Fruit fly (Drosophila melanogaster) whole organism, embryonic: Measurements from ENCODE around the gene Syx18.
A peak's percentile ranks its signal among the peaks of the same experiment; 100 is the strongest.

Experiments
- Aef1 ChIP-seq: fragments of 200-800 bp; sonication (Bioruptor generic); IDR thresholded peaks from 3 replicates; pipeline ENCODE4 v1.3.6; 2022; ENCODE audit warnings: missing biosample characterization, missing genetic modification characterization
- Atf6 ChIP-seq: fragments of 200-800 bp; sonication (Bioruptor generic); IDR thresholded peaks from 2 replicates; pipeline ENCODE4 v1.3.6; 2022; ENCODE audit warnings: missing biosample characterization, missing genetic modification characterization
- C15 ChIP-seq: fragments of 200-800 bp; sonication (Bioruptor generic); IDR thresholded peaks from 3 replicates; pipeline ENCODE4 v1.3.6; 2022; ENCODE audit warnings: missing biosample characterization, missing genetic modification characterization
- CG10366 ChIP-seq: fragments of 200-800 bp; sonication (Bioruptor generic); IDR thresholded peaks from 2 replicates; pipeline ENCODE4 v1.3.6; 2022; ENCODE audit warnings: missing biosample characterization, missing genetic modification characterization
- CG11504 ChIP-seq: fragments of 200-800 bp; sonication (Bioruptor generic); optimal IDR thresholded peaks from 3 replicates; lab custom pipeline; 2019; ENCODE audit warnings: missing biosample characterization, mild to moderate bottlenecking, missing genetic modification characterization, moderate library complexity
- CG12744 ChIP-seq: fragments of 200-800 bp; sonication (Bioruptor generic); optimal IDR thresholded peaks from 2 replicates; lab custom pipeline; 2016; ENCODE audit warnings: missing biosample characterization, missing genetic modification characterization
- CG15514 ChIP-seq: fragments of 200-800 bp; sonication (Bioruptor generic); optimal IDR thresholded peaks from 3 replicates; lab custom pipeline; 2017; ENCODE audit warnings: missing biosample characterization, missing genetic modification characterization, mild to moderate bottlenecking, moderate library complexity, missing genetic modification reagents
- CG16863 ChIP-seq: fragments of 200-800 bp; sonication (Bioruptor generic); optimal IDR thresholded peaks from 3 replicates; lab custom pipeline; 2016; ENCODE audit warnings: missing biosample characterization, missing genetic modification characterization
- CG17186 ChIP-seq: fragments of 200-800 bp; sonication (Bioruptor generic); optimal IDR thresholded peaks from 3 replicates; lab custom pipeline; 2017; ENCODE audit warnings: missing biosample characterization, missing genetic modification reagents, missing genetic modification characterization
- CG2116 ChIP-seq: fragments of 200-800 bp; sonication (Bioruptor generic); optimal IDR thresholded peaks from 3 replicates; lab custom pipeline; 2018; ENCODE audit warnings: missing biosample characterization, mild to moderate bottlenecking, missing genetic modification characterization
- CG2199 ChIP-seq: fragments of 200-800 bp; sonication (Bioruptor generic); IDR thresholded peaks from 3 replicates; pipeline ENCODE4 v1.3.6; 2022; ENCODE audit warnings: missing biosample characterization, missing genetic modification characterization
- CG2889 ChIP-seq: fragments of 200-800 bp; sonication (Bioruptor generic); IDR thresholded peaks from 3 replicates; pipeline ENCODE4 v1.3.6; 2022; ENCODE audit warnings: missing biosample characterization, missing genetic modification characterization
- CG3407 ChIP-seq: fragments of 200-800 bp; sonication (Bioruptor generic); optimal IDR thresholded peaks from 2 replicates; lab custom pipeline; 2018; ENCODE audit warnings: missing biosample characterization, mild to moderate bottlenecking, missing genetic modification characterization
- CG7357 ChIP-seq: fragments of 200-800 bp; sonication (Bioruptor generic); IDR thresholded peaks from 3 replicates; pipeline ENCODE4 v1.3.6; 2022; ENCODE audit warnings: missing biosample characterization, missing genetic modification characterization
- CG7928 ChIP-seq: fragments of 200-800 bp; sonication (Bioruptor generic); optimal IDR thresholded peaks from 2 replicates; lab custom pipeline; 2017; ENCODE audit warnings: missing biosample characterization, mild to moderate bottlenecking, missing genetic modification characterization
- CG7987 ChIP-seq: fragments of 200-800 bp; sonication (Bioruptor generic); optimal IDR thresholded peaks from 2 replicates; lab custom pipeline; 2018; ENCODE audit warnings: missing biosample characterization, mild to moderate bottlenecking, missing genetic modification characterization, moderate library complexity
- Camta ChIP-seq: fragments of 200-800 bp; sonication (Bioruptor generic); optimal IDR thresholded peaks from 2 replicates; lab custom pipeline; 2016; ENCODE audit warnings: missing biosample characterization, missing genetic modification characterization
- D19B ChIP-seq: fragments of 200-800 bp; sonication (Bioruptor generic); optimal IDR thresholded peaks from 2 replicates; lab custom pipeline; 2017; ENCODE audit warnings: missing biosample characterization, mild to moderate bottlenecking, missing genetic modification characterization
- Drgx ChIP-seq: fragments of 200-800 bp; sonication (Bioruptor generic); IDR thresholded peaks from 2 replicates; pipeline ENCODE4 v1.3.6; 2022; ENCODE audit warnings: missing biosample characterization, missing genetic modification characterization
- ERR ChIP-seq: fragments of 200-800 bp; sonication (Bioruptor generic); optimal IDR thresholded peaks from 2 replicates; lab custom pipeline; 2016; ENCODE audit warnings: missing biosample characterization, missing genetic modification characterization
- MBD-R2 ChIP-seq: fragments of 200-800 bp; sonication (Bioruptor generic); IDR thresholded peaks from 2 replicates; pipeline ENCODE4 v1.3.6; 2022; ENCODE audit warnings: missing biosample characterization, missing genetic modification characterization
- Mrtf ChIP-seq: fragments of 200-800 bp; sonication (Bioruptor generic); IDR thresholded peaks from 3 replicates; pipeline ENCODE4 v1.3.6; 2022; ENCODE audit warnings: missing biosample characterization, missing genetic modification characterization
- Nf-YC ChIP-seq: fragments of 200-800 bp; optimal IDR thresholded peaks from 3 replicates; lab custom pipeline; 2019; ENCODE audit warnings: missing biosample characterization, mild to moderate bottlenecking, missing genetic modification characterization, moderate library complexity
- Poxn ChIP-seq: fragments of 200-800 bp; sonication (Bioruptor generic); IDR thresholded peaks from 2 replicates; pipeline ENCODE4 v1.3.6; 2022; ENCODE audit warnings: missing biosample characterization, missing genetic modification characterization
- Rx ChIP-seq: fragments of 200-800 bp; sonication (Bioruptor generic); IDR thresholded peaks from 2 replicates; pipeline ENCODE4 v1.3.6; 2022; ENCODE audit warnings: missing biosample characterization, missing genetic modification characterization
- Six4 ChIP-seq: fragments of 200-800 bp; sonication (Bioruptor generic); optimal IDR thresholded peaks from 2 replicates; lab custom pipeline; 2016; ENCODE audit warnings: missing biosample characterization, missing genetic modification characterization
- Sry-δ ChIP-seq: fragments of 200-800 bp; sonication (Bioruptor generic); optimal IDR thresholded peaks from 2 replicates; lab custom pipeline; 2016; ENCODE audit warnings: missing biosample characterization, missing genetic modification characterization
- Taf1 ChIP-seq: fragments of 200-800 bp; sonication (Bioruptor generic); IDR thresholded peaks from 2 replicates; pipeline ENCODE4 v1.3.6; 2022; ENCODE audit warnings: missing biosample characterization, missing genetic modification characterization
- ash1 ChIP-seq: fragments of 200-800 bp; sonication (Bioruptor generic); optimal IDR thresholded peaks from 2 replicates; lab custom pipeline; 2018; ENCODE audit warnings: missing biosample characterization, mild to moderate bottlenecking, missing genetic modification characterization
- chn ChIP-seq: fragments of 200-800 bp; sonication (Bioruptor generic); optimal IDR thresholded peaks from 2 replicates; lab custom pipeline; 2016; ENCODE audit warnings: missing biosample characterization, missing genetic modification characterization
- croc ChIP-seq: fragments of 200-800 bp; sonication (Bioruptor generic); conservative IDR thresholded peaks from 3 replicates; pipeline ENCODE4 v1.3.6; 2022; ENCODE audit warnings: missing biosample characterization, missing genetic modification characterization
- dimm ChIP-seq: fragments of 200-800 bp; sonication (Bioruptor generic); IDR thresholded peaks from 2 replicates; pipeline ENCODE4 v1.3.6; 2022; ENCODE audit warnings: missing biosample characterization, missing genetic modification characterization
- fd102C ChIP-seq: fragments of 200-800 bp; sonication (Bioruptor generic); optimal IDR thresholded peaks from 2 replicates; lab custom pipeline; 2018; ENCODE audit warnings: missing biosample characterization, mild to moderate bottlenecking, missing genetic modification characterization, moderate library complexity
- fru ChIP-seq: fragments of >200 bp; optimal IDR thresholded peaks from 2 replicates; lab custom pipeline; 2017
- gce ChIP-seq: fragments of 200-800 bp; sonication (Bioruptor generic); IDR thresholded peaks from 3 replicates; pipeline ENCODE4 v1.3.6; 2022; ENCODE audit warnings: missing biosample characterization, missing genetic modification characterization
- hkb ChIP-seq, 2 experiments: fragments of 200-800 bp in 1 of 2; fragments of >200 bp in 1 of 2; sonication (Bioruptor generic) in 1 of 2; IDR thresholded peaks in 1 of 2; optimal IDR thresholded peaks in 1 of 2; 2 replicates each; pipeline versions ENCODE4 v1.3.6 to Lab custom; 2017 to 2022; ENCODE audit warnings: missing biosample characterization in 1 of 2, missing genetic modification characterization in 1 of 2
- insv ChIP-seq, 2 experiments: fragments of 200-800 bp; sonication (Bioruptor generic); optimal IDR thresholded peaks; 3 replicates each; lab custom pipeline; 2016 to 2018; ENCODE audit warnings: missing biosample characterization in 2 of 2, missing genetic modification characterization in 2 of 2
- lola ChIP-seq, 3 experiments: fragments of >200 bp in 2 of 3; fragments of 200-800 bp in 1 of 3; sonication (Bioruptor generic) in 1 of 3; optimal IDR thresholded peaks; 2 replicates each; lab custom pipeline; 2017 to 2019; ENCODE audit warnings: missing biosample characterization in 3 of 3, missing genetic modification characterization in 3 of 3, mild to moderate bottlenecking in 1 of 3, moderate library complexity in 1 of 3
- maf-S ChIP-seq: fragments of 200-800 bp; sonication (Bioruptor generic); optimal IDR thresholded peaks from 2 replicates; lab custom pipeline; 2016; ENCODE audit warnings: missing biosample characterization, missing genetic modification characterization
- mam ChIP-seq: fragments of 200-800 bp; sonication (Bioruptor generic); optimal IDR thresholded peaks from 3 replicates; lab custom pipeline; 2016; ENCODE audit warnings: missing biosample characterization, missing genetic modification characterization
- mld ChIP-seq: fragments of 200-800 bp; sonication (Bioruptor generic); IDR thresholded peaks from 3 replicates; pipeline ENCODE4 v1.3.6; 2022; ENCODE audit warnings: missing biosample characterization, missing genetic modification characterization; ENCODE audit not compliant: partially characterized antibody
- nom ChIP-seq: fragments of 200-800 bp; sonication (Bioruptor generic); optimal IDR thresholded peaks from 2 replicates; lab custom pipeline; 2017; ENCODE audit warnings: missing biosample characterization, missing genetic modification characterization, mild to moderate bottlenecking, moderate library complexity, missing genetic modification reagents
- oc ChIP-seq: fragments of 200-800 bp; sonication (Bioruptor generic); optimal IDR thresholded peaks from 2 replicates; lab custom pipeline; 2018; ENCODE audit warnings: missing biosample characterization, mild to moderate bottlenecking, missing genetic modification characterization, moderate library complexity
- pb ChIP-seq: fragments of 200-800 bp; sonication (Bioruptor generic); optimal IDR thresholded peaks from 3 replicates; lab custom pipeline; 2016; ENCODE audit warnings: missing biosample characterization, missing genetic modification characterization
- phol ChIP-seq: fragments of 200-800 bp; sonication (Bioruptor generic); optimal IDR thresholded peaks from 3 replicates; lab custom pipeline; 2018; ENCODE audit warnings: missing biosample characterization, mild to moderate bottlenecking, missing genetic modification characterization, moderate library complexity
- pnt ChIP-seq: fragments of 200-800 bp; sonication (Bioruptor generic); optimal IDR thresholded peaks from 3 replicates; lab custom pipeline; 2016; ENCODE audit warnings: missing biosample characterization, missing genetic modification characterization
- ranshi ChIP-seq: fragments of 200-800 bp; sonication (Bioruptor generic); IDR thresholded peaks from 2 replicates; pipeline ENCODE4 v1.3.6; 2022; ENCODE audit warnings: missing biosample characterization, missing genetic modification characterization
- row ChIP-seq: fragments of 200-800 bp; sonication (Bioruptor generic); IDR thresholded peaks from 3 replicates; pipeline ENCODE4 v1.3.6; 2022; ENCODE audit warnings: missing biosample characterization, missing genetic modification characterization
- run ChIP-seq: fragments of 200-800 bp; sonication (Bioruptor generic); optimal IDR thresholded peaks from 3 replicates; lab custom pipeline; 2018; ENCODE audit warnings: missing biosample characterization, mild to moderate bottlenecking, missing genetic modification characterization
- sens-2 ChIP-seq: fragments of 200-800 bp; sonication (Bioruptor generic); IDR thresholded peaks from 2 replicates; pipeline ENCODE4 v1.3.6; 2022; ENCODE audit warnings: missing biosample characterization, missing genetic modification characterization
- sug ChIP-seq: fragments of 200-800 bp; optimal IDR thresholded peaks from 2 replicates; lab custom pipeline; 2019; ENCODE audit warnings: missing biosample characterization, mild to moderate bottlenecking, missing genetic modification characterization, moderate library complexity
- ttk ChIP-seq: fragments of 200-800 bp; sonication (Bioruptor generic); IDR thresholded peaks from 2 replicates; pipeline ENCODE4 v2.1.2; 2022; ENCODE audit warnings: missing biosample characterization, missing genetic modification characterization

Syx18 gene

dm6 chr3R:24585042-24585698 is 40.2 kb downstream of the Syx18 start, which contains the start of the genes CG13625 and mld (continued):
- TF ChIP-seq hkb (optimal IDR thresholded peaks at IDR 0.05; lab: Kevin White, UChicago) (peak; percentile 36), hkb (GFP tag; IDR thresholded peaks at IDR 0.05; lab: Robert Waterston, UW) (no peak), CG16863 (peak; percentile 28), ranshi (GFP tag; lab: Robert Waterston, UW) (no peak), mld (no peak), dimm (GFP tag; lab: Robert Waterston, UW) (no peak), mam (GFP tag; lab: Kevin White, UChicago) (no peak), fd102C (no peak), Nf-YC (peak; percentile 29), row (GFP tag; lab: Robert Waterston, UW) (no peak), C15 (GFP tag; lab: Robert Waterston, UW) (no peak), ash1 (no peak), croc (no peak), insv (GFP tag; optimal IDR thresholded peaks at IDR 0.05; lab: Kevin White, UChicago) (no peak), ttk (GFP tag; lab: Robert Waterston, UW) (no peak), Poxn (GFP tag; lab: Robert Waterston, UW) (no peak), MBD-R2 (GFP tag; lab: Robert Waterston, UW) (no peak), CG10366 (GFP tag; lab: Robert Waterston, UW) (no peak), pnt (GFP tag; lab: Kevin White, UChicago) (no peak), Six4 (GFP tag; lab: Kevin White, UChicago) (no peak), sug (peak; percentile 14), Aef1 (no peak), CG7357 (no peak), lola (GFP tag; optimal IDR thresholded peaks at IDR 0.05; lab: Kevin White, UChicago) (no peak), nom (GFP tag; lab: Kevin White, UChicago) (no peak), CG2199 (no peak), CG2116 (peak; percentile 49), CG7987 (no peak), CG12744 (GFP tag; lab: Kevin White, UChicago) (no peak), CG2889 (GFP tag; lab: Robert Waterston, UW) (no peak), Taf1 (GFP tag; lab: Robert Waterston, UW) (no peak), CG3407 (GFP tag; lab: Kevin White, UChicago) (no peak), ERR (GFP tag; lab: Kevin White, UChicago) (no peak), pb (GFP tag; lab: Kevin White, UChicago) (no peak), maf-S (no peak), Rx (GFP tag; lab: Robert Waterston, UW) (no peak), gce (GFP tag; lab: Robert Waterston, UW) (no peak), sens-2 (GFP tag; lab: Robert Waterston, UW) (no peak), fru (lab: Kevin White, UChicago) (no peak), CG17186 (peak; percentile 100), CG11504 (tag; lab: Kevin White, UChicago) (peak; percentile 10), Drgx (GFP tag; lab: Robert Waterston, UW) (no peak), Atf6 (GFP tag; lab: Robert Waterston, UW) (no peak), oc (tag; lab: Kevin White, UChicago) (no peak), Mrtf (no peak), CG7928 (GFP tag; lab: Kevin White, UChicago) (no peak), run (no peak), D19B (no peak), phol (tag; lab: Kevin White, UChicago) (peak; percentile 25), chn (GFP tag; lab: Kevin White, UChicago) (peak; percentile 18), CG15514 (GFP tag; lab: Kevin White, UChicago) (peak; percentile 12), Sry-δ (GFP tag; lab: Kevin White, UChicago) (peak; percentile 73), Camta (GFP tag; lab: Kevin White, UChicago) (no peak)
